Fruit fly (Drosophila melanogaster) whole organism, prepupa: ENCODE results near the gene CG17819.

ENCODE experiments used
- Blimp-1 ChIP-seq: fragments of 200-800 bp; sonication (Bioruptor generic); optimal IDR thresholded peaks from 3 replicates; lab custom pipeline; 2017; ENCODE audit warnings: missing biosample characterization, missing genetic modification characterization, mild to moderate bottlenecking, moderate library complexity, missing genetic modification reagents
- CG10631 ChIP-seq: fragments of 200-800 bp; sonication (Bioruptor generic); optimal IDR thresholded peaks from 2 replicates; lab custom pipeline; 2016; ENCODE audit warnings: missing biosample characterization, missing genetic modification characterization
- CG10669 ChIP-seq: fragments of 200-800 bp; sonication (Bioruptor generic); optimal IDR thresholded peaks from 3 replicates; lab custom pipeline; 2018; ENCODE audit warnings: missing biosample characterization, mild to moderate bottlenecking, missing genetic modification characterization, moderate library complexity
- CG11294 ChIP-seq: fragments of 200-800 bp; sonication (Bioruptor generic); IDR thresholded peaks from 2 replicates; pipeline ENCODE4 v1.3.6; 2022; ENCODE audit warnings: missing biosample characterization, missing genetic modification characterization
- CG11762 ChIP-seq: fragments of 200-800 bp; sonication (Bioruptor generic); optimal IDR thresholded peaks from 3 replicates; lab custom pipeline; 2016; ENCODE audit warnings: missing biosample characterization, missing genetic modification characterization; ENCODE audit not compliant: insufficient read depth
- CG16779 ChIP-seq: fragments of 200-800 bp; sonication (Bioruptor generic); optimal IDR thresholded peaks from 3 replicates; lab custom pipeline; 2017; ENCODE audit warnings: missing biosample characterization, mild to moderate bottlenecking, missing genetic modification characterization
- CG31627 ChIP-seq: fragments of 200-800 bp; sonication (Bioruptor generic); optimal IDR thresholded peaks from 3 replicates; lab custom pipeline; 2016; ENCODE audit warnings: missing biosample characterization, missing genetic modification characterization
- CG32006 ChIP-seq: fragments of 200-800 bp; sonication (Bioruptor generic); optimal IDR thresholded peaks from 3 replicates; lab custom pipeline; 2017; ENCODE audit warnings: missing biosample characterization, mild to moderate bottlenecking, missing genetic modification characterization
- CG34406 ChIP-seq: fragments of 200-800 bp; sonication (Bioruptor generic); optimal IDR thresholded peaks from 3 replicates; lab custom pipeline; 2016; ENCODE audit warnings: missing biosample characterization, missing genetic modification characterization
- CG3919 ChIP-seq: fragments of 200-800 bp; sonication (Bioruptor generic); optimal IDR thresholded peaks from 3 replicates; lab custom pipeline; 2016; ENCODE audit warnings: missing biosample characterization, missing genetic modification characterization
- CG4318 ChIP-seq: fragments of 200-800 bp; sonication (Bioruptor generic); optimal IDR thresholded peaks from 3 replicates; lab custom pipeline; 2017; ENCODE audit warnings: missing biosample characterization, mild to moderate bottlenecking, missing genetic modification characterization
- CG6163 ChIP-seq: fragments of 200-800 bp; sonication (Bioruptor generic); IDR thresholded peaks from 3 replicates; pipeline ENCODE4 v1.3.6; 2022; ENCODE audit warnings: missing biosample characterization, missing genetic modification characterization
- CG6276 ChIP-seq: fragments of 200-800 bp; sonication (Bioruptor generic); optimal IDR thresholded peaks from 2 replicates; lab custom pipeline; 2017; ENCODE audit warnings: missing biosample characterization, mild to moderate bottlenecking, missing genetic modification characterization
- CG6808 ChIP-seq: fragments of 200-800 bp; sonication (Bioruptor generic); optimal IDR thresholded peaks from 3 replicates; lab custom pipeline; 2017; ENCODE audit warnings: missing biosample characterization, missing genetic modification characterization, mild to moderate bottlenecking, moderate library complexity, missing genetic modification reagents
- CG6854 ChIP-seq: fragments of 200-800 bp; sonication (Bioruptor generic); optimal IDR thresholded peaks from 2 replicates; lab custom pipeline; 2017; ENCODE audit warnings: missing biosample characterization, mild to moderate bottlenecking, missing genetic modification characterization
- CG7368 ChIP-seq: fragments of 200-800 bp; sonication (Bioruptor generic); optimal IDR thresholded peaks from 3 replicates; lab custom pipeline; 2016; ENCODE audit warnings: missing biosample characterization, missing genetic modification characterization
- CG8319 ChIP-seq: fragments of 200-800 bp; sonication (Bioruptor generic); optimal IDR thresholded peaks from 3 replicates; lab custom pipeline; 2016; ENCODE audit warnings: missing biosample characterization, missing genetic modification characterization
- CG8632 ChIP-seq: fragments of 200-800 bp; sonication (Bioruptor generic); optimal IDR thresholded peaks from 3 replicates; lab custom pipeline; 2016; ENCODE audit warnings: missing biosample characterization, missing genetic modification characterization
- Eip75B ChIP-seq: fragments of 200-800 bp; sonication (Bioruptor generic); optimal IDR thresholded peaks from 3 replicates; lab custom pipeline; 2016; ENCODE audit warnings: missing biosample characterization, missing genetic modification characterization
- Eip78C ChIP-seq: fragments of 200-800 bp; sonication (Bioruptor generic); peaks from one replicate; lab custom pipeline; 2016; ENCODE audit warnings: missing biosample characterization, missing genetic modification characterization
- Eip93F ChIP-seq: fragments of 200-800 bp; sonication (Bioruptor generic); optimal IDR thresholded peaks from 2 replicates; lab custom pipeline; 2016; ENCODE audit warnings: missing biosample characterization, mild to moderate bottlenecking, missing genetic modification characterization
- Ets21C ChIP-seq: fragments of 200-800 bp; sonication (Bioruptor generic); optimal IDR thresholded peaks from 3 replicates; lab custom pipeline; 2016; ENCODE audit warnings: missing biosample characterization, missing genetic modification characterization
- Ets96B ChIP-seq: fragments of 200-800 bp; optimal IDR thresholded peaks from 2 replicates; lab custom pipeline; 2019; ENCODE audit warnings: missing biosample characterization, mild to moderate bottlenecking, missing genetic modification characterization, moderate library complexity
- Gug ChIP-seq: fragments of 200-800 bp; sonication (Bioruptor generic); IDR thresholded peaks from 2 replicates; pipeline ENCODE4 v1.3.6; 2022; ENCODE audit warnings: missing biosample characterization, missing genetic modification characterization
- Hr38 ChIP-seq: sonication (Bioruptor generic); optimal IDR thresholded peaks from 2 replicates; lab custom pipeline; 2016; ENCODE audit warnings: missing biosample characterization, missing genetic modification characterization
- Hr39 ChIP-seq: fragments of 200-800 bp; sonication (Bioruptor generic); optimal IDR thresholded peaks from 2 replicates; lab custom pipeline; 2016; ENCODE audit warnings: missing biosample characterization, missing genetic modification characterization
- Hr4 ChIP-seq: fragments of 200-800 bp; sonication (Bioruptor generic); optimal IDR thresholded peaks from 3 replicates; lab custom pipeline; 2016; ENCODE audit warnings: missing biosample characterization, missing genetic modification characterization
- Lpt ChIP-seq: fragments of 200-800 bp; sonication (Bioruptor generic); optimal IDR thresholded peaks from 3 replicates; lab custom pipeline; 2016; ENCODE audit warnings: missing biosample characterization, missing genetic modification characterization
- Met ChIP-seq: fragments of 200-800 bp; sonication (Bioruptor generic); optimal IDR thresholded peaks from 3 replicates; lab custom pipeline; 2016; ENCODE audit warnings: missing biosample characterization, missing genetic modification characterization
- OdsH ChIP-seq: fragments of 200-800 bp; sonication (Bioruptor generic); optimal IDR thresholded peaks from 3 replicates; lab custom pipeline; 2016; ENCODE audit warnings: missing biosample characterization, missing genetic modification characterization
- Smox ChIP-seq: fragments of 200-800 bp; sonication (Bioruptor generic); optimal IDR thresholded peaks from 3 replicates; lab custom pipeline; 2016; ENCODE audit warnings: missing biosample characterization, missing genetic modification characterization
- Sox102F ChIP-seq: fragments of 200-800 bp; sonication (Bioruptor generic); optimal IDR thresholded peaks from 2 replicates; lab custom pipeline; 2016; ENCODE audit warnings: missing biosample characterization, mild to moderate bottlenecking, missing genetic modification characterization
- Sox15 ChIP-seq: fragments of 200-800 bp; sonication (Bioruptor generic); optimal IDR thresholded peaks from 3 replicates; lab custom pipeline; 2016; ENCODE audit warnings: missing biosample characterization, missing genetic modification characterization
- achi ChIP-seq: fragments of 200-800 bp; sonication (Bioruptor generic); optimal IDR thresholded peaks from 3 replicates; lab custom pipeline; 2016; ENCODE audit warnings: missing biosample characterization, missing genetic modification characterization
- acj6 ChIP-seq: fragments of 200-800 bp; sonication (Bioruptor generic); optimal IDR thresholded peaks from 3 replicates; lab custom pipeline; 2016; ENCODE audit warnings: missing biosample characterization, missing genetic modification characterization
- cyc ChIP-seq: fragments of 200-800 bp; sonication (Bioruptor generic); optimal IDR thresholded peaks from 3 replicates; lab custom pipeline; 2016; ENCODE audit warnings: missing biosample characterization, missing genetic modification characterization
- dsx ChIP-seq: fragments of 200-800 bp; optimal IDR thresholded peaks from 3 replicates; lab custom pipeline; 2019; ENCODE audit warnings: missing biosample characterization, mild to moderate bottlenecking, missing genetic modification characterization, moderate library complexity; ENCODE audit not compliant: poor library complexity, severe bottlenecking
- eg ChIP-seq: fragments of 200-800 bp; sonication (Bioruptor generic); IDR thresholded peaks from 3 replicates; pipeline ENCODE4 v1.3.6; 2022; ENCODE audit warnings: missing biosample characterization, missing genetic modification characterization
- fd59A ChIP-seq: fragments of 200-800 bp; sonication (Bioruptor generic); optimal IDR thresholded peaks from 2 replicates; lab custom pipeline; 2017; ENCODE audit warnings: missing biosample characterization, mild to moderate bottlenecking, missing genetic modification characterization, missing genetic modification reagents
- fd85E ChIP-seq: fragments of 200-800 bp; sonication (Bioruptor generic); optimal IDR thresholded peaks from 3 replicates; lab custom pipeline; 2016; ENCODE audit warnings: missing biosample characterization, missing genetic modification characterization
- fkh ChIP-seq: fragments of 200-800 bp; sonication (Bioruptor generic); optimal IDR thresholded peaks from 3 replicates; lab custom pipeline; 2017; ENCODE audit warnings: missing biosample characterization, mild to moderate bottlenecking, missing genetic modification characterization, moderate library complexity
- lz ChIP-seq: fragments of 200-800 bp; sonication (Bioruptor generic); optimal IDR thresholded peaks from 3 replicates; lab custom pipeline; 2016; ENCODE audit warnings: missing biosample characterization, missing genetic modification characterization
- net ChIP-seq: fragments of 200-800 bp; sonication (Bioruptor generic); optimal IDR thresholded peaks from 3 replicates; lab custom pipeline; 2016; ENCODE audit warnings: missing biosample characterization, missing genetic modification characterization
- salr ChIP-seq, 2 experiments: fragments of 200-800 bp; sonication (Bioruptor generic); optimal IDR thresholded peaks; 3 replicates each; lab custom pipeline; 2016 to 2018; ENCODE audit warnings: missing biosample characterization in 2 of 2, missing genetic modification characterization in 2 of 2, mild to moderate bottlenecking in 1 of 2
- spab ChIP-seq: fragments of 200-800 bp; sonication (Bioruptor generic); optimal IDR thresholded peaks from 2 replicates; lab custom pipeline; 2017; ENCODE audit warnings: missing biosample characterization, mild to moderate bottlenecking, missing genetic modification characterization, missing genetic modification reagents
- ss ChIP-seq, 2 experiments: fragments of 200-800 bp; sonication (Bioruptor generic); optimal IDR thresholded peaks; 2 replicates in 1 of 2; 3 replicates in 1 of 2; lab custom pipeline; 2017 to 2018; ENCODE audit warnings: mild to moderate bottlenecking in 2 of 2, missing biosample characterization in 2 of 2, missing genetic modification characterization in 2 of 2, moderate library complexity in 1 of 2
- svp ChIP-seq: fragments of 200-800 bp; sonication (Bioruptor generic); peaks from one replicate; lab custom pipeline; 2016; ENCODE audit warnings: missing biosample characterization, missing genetic modification characterization
- topi ChIP-seq: fragments of 200-800 bp; sonication (Bioruptor generic); optimal IDR thresholded peaks from 3 replicates; lab custom pipeline; 2016; ENCODE audit warnings: missing biosample characterization, missing genetic modification characterization

Gene CG17819

DNA sequence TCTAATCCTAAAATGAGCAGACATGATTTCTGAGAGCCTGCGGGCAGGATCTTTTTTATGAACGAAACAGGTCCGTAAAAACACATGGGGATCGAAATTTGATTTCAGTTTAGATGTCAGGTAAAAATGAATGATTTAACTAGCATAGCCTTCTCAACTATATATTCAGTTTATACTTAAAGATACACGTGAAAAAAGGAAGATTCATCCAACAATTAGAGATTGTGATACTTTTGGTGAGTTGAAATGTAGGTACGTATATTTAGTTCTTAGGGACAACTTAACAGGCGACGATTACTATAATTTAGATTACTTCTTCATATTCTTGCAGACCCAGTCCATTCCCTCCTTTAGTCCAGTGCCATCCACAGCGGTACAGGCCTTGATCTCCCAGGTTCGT lies at the start of gene CG17819:
Gene CG17819 (minus strand): TSS at position 101 of the 400 bp plus-strand sequence.
- no peak for TF ChIP-seq CG6276 (GFP tag; lab: Kevin White, UChicago)
- no peak for TF ChIP-seq salr (GFP tag; optimal IDR thresholded peaks at IDR 0.05; lab: Kevin White, UChicago)
- TF ChIP-seq achi (GFP tag; lab: Kevin White, UChicago), result no peak

DNA sequence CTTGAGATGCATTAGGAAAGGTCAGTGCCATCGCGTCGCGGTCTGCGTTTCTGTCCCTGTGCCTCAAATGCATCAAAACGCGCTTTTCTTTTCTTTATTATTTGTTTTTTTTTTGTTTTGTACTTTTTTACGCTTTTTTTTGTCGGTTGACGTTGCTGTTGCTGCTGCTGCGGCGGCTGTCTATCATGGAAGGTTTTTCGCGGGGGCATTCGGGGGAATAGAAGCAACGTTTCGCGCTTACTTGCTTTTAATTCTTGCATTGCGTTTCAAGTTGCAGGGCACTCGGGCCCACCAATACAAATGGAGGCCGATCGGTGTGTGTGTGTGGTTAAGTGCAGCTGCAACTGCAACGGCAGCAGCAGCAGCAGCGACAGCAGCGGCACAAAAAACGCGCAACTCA lies 48.6 kb upstream of the CG17819 start:
- TF ChIP-seq Hr39 (GFP tag; lab: Kevin White, UChicago), result no peak
- no peak for TF ChIP-seq Lpt (GFP tag; lab: Kevin White, UChicago)
- no peak for TF ChIP-seq svp (GFP tag; lab: Kevin White, UChicago)
- no peak for TF ChIP-seq Hr38 (GFP tag; lab: Kevin White, UChicago)
- TF ChIP-seq CG6163 (GFP tag; lab: Robert Waterston, UW), result peak; percentile 45; the same call in 1 of the 3 replicates
- no peak for TF ChIP-seq CG34406 (GFP tag; lab: Kevin White, UChicago)
- TF ChIP-seq CG4318 (GFP tag; lab: Kevin White, UChicago), result no peak
- TF ChIP-seq Blimp-1, result no peak
- TF ChIP-seq CG8319 (GFP tag; lab: Kevin White, UChicago), result no peak
- TF ChIP-seq achi (GFP tag; lab: Kevin White, UChicago), result no peak
- TF ChIP-seq fd85E (GFP tag; lab: Kevin White, UChicago), result no peak
- no peak for TF ChIP-seq CG6276 (GFP tag; lab: Kevin White, UChicago)
- TF ChIP-seq ss (GFP tag; optimal IDR thresholded peaks at IDR 0.05; lab: Kevin White, UChicago), result peak; percentile 11 to 22
- TF ChIP-seq Hr4 (GFP tag; lab: Kevin White, UChicago), result no peak
- TF ChIP-seq Ets96B (tag; lab: Kevin White, UChicago), result no peak
- TF ChIP-seq spab (GFP tag; lab: Kevin White, UChicago), result no peak
- no peak for TF ChIP-seq OdsH (GFP tag; lab: Kevin White, UChicago)
- peak; percentile 17 for TF ChIP-seq CG6808 (GFP tag; lab: Kevin White, UChicago)
- TF ChIP-seq eg, result no peak
- no peak for TF ChIP-seq CG8632
- no peak for TF ChIP-seq lz (GFP tag; lab: Kevin White, UChicago)
- TF ChIP-seq Sox102F (GFP tag; lab: Kevin White, UChicago), result no peak
- no peak for TF ChIP-seq CG3919 (GFP tag; lab: Kevin White, UChicago)
- no peak for TF ChIP-seq Ets21C
- no peak for TF ChIP-seq cyc (GFP tag; lab: Kevin White, UChicago)
- no peak for TF ChIP-seq salr (GFP tag; optimal IDR thresholded peaks at IDR 0.05; lab: Kevin White, UChicago)
- no peak for TF ChIP-seq topi (GFP tag; lab: Kevin White, UChicago)
- peak; percentile 43 for TF ChIP-seq Eip78C (GFP tag; lab: Kevin White, UChicago)
- TF ChIP-seq dsx, result no peak
- no peak for TF ChIP-seq Smox
- peak; percentile 7 for TF ChIP-seq CG16779
- no peak for TF ChIP-seq Eip93F
- TF ChIP-seq CG6854, result no peak
- TF ChIP-seq acj6 (GFP tag; lab: Kevin White, UChicago), result no peak
- no peak for TF ChIP-seq Gug
- TF ChIP-seq Met (GFP tag; lab: Kevin White, UChicago), result no peak
- TF ChIP-seq CG7368 (GFP tag; lab: Kevin White, UChicago), result no peak

DNA sequence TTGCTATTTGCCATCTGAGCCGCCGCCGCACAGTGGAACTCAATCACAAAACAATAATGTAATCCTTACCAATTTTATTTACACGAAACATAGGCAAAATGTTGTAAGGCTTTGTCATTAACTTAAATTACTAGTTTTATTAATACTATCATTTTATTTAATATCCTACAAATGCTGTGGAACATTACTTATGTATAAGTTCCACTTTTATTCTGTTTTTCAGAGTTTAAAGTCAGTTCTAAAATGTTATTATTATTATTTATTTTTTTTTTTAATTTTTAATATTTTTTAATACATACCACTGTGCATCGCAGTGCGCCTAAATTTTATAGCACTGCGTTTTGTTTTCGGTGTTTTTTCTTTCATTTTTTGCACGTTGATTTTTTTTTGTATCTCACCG lies 46.0 kb upstream of the CG17819 start:
- TF ChIP-seq Sox15 (GFP tag; lab: Kevin White, UChicago) (peak; percentile 30), CG31627 (GFP tag; lab: Kevin White, UChicago) (no peak), CG34406 (GFP tag; lab: Kevin White, UChicago) (peak; percentile 66), Eip78C (GFP tag; lab: Kevin White, UChicago) (peak; percentile 89), CG32006 (GFP tag; lab: Kevin White, UChicago) (peak; percentile 90), fd59A (no peak), Sox102F (GFP tag; lab: Kevin White, UChicago) (peak; percentile 8), acj6 (GFP tag; lab: Kevin White, UChicago) (peak; percentile 70), CG16779 (peak; percentile 36), Blimp-1 (no peak), topi (GFP tag; lab: Kevin White, UChicago) (peak; percentile 8), net (GFP tag; lab: Kevin White, UChicago) (peak; percentile 55), fkh (GFP tag; lab: Kevin White, UChicago) (no peak), CG11294 (GFP tag; lab: Robert Waterston, UW) (peak; percentile 75), Gug (peak; percentile 38; the same call in 1 of the 2 replicates), CG10669 (GFP tag; lab: Kevin White, UChicago) (no peak), dsx (no peak), Eip75B (GFP tag; lab: Kevin White, UChicago) (peak; percentile 9), CG4318 (GFP tag; lab: Kevin White, UChicago) (peak; percentile 77), ss (GFP tag; optimal IDR thresholded peaks at IDR 0.05; lab: Kevin White, UChicago) (peak in 1 of 2 experiments; percentile 24), CG10631 (peak; percentile 53), CG11762 (GFP tag; lab: Kevin White, UChicago) (peak; percentile 59)
